Worm (Caenorhabditis elegans) whole organism, L3 larva: ENCODE results near the gene Y75B7B.2.

Experiments used
- lin-39 ChIP-seq: fragments of 150-350 bp; optimal IDR thresholded peaks from 2 replicates; lab custom pipeline; 2018; ENCODE audit warnings: missing biosample characterization, missing genetic modification reagents, missing genetic modification characterization
- nhr-43 ChIP-seq: sonication (generic microtip); optimal IDR thresholded peaks from 2 replicates; lab custom pipeline; 2016; ENCODE audit warnings: mild to moderate bottlenecking, missing genetic modification characterization, missing compliant biosample characterization; ENCODE audit not compliant: poor library complexity, severe bottlenecking
- skn-1 ChIP-seq: fragments of 150-350 bp; optimal IDR thresholded peaks from 2 replicates; lab custom pipeline; 2014; ENCODE audit warnings: missing biosample characterization, missing genetic modification characterization
- unc-62 ChIP-seq: fragments of 150-350 bp; sonication (generic microtip); optimal IDR thresholded peaks from 4 replicates; lab custom pipeline; 2014; ENCODE audit warnings: missing biosample characterization, missing genetic modification reagents, missing genetic modification characterization

Y75B7B.2 gene

DNA sequence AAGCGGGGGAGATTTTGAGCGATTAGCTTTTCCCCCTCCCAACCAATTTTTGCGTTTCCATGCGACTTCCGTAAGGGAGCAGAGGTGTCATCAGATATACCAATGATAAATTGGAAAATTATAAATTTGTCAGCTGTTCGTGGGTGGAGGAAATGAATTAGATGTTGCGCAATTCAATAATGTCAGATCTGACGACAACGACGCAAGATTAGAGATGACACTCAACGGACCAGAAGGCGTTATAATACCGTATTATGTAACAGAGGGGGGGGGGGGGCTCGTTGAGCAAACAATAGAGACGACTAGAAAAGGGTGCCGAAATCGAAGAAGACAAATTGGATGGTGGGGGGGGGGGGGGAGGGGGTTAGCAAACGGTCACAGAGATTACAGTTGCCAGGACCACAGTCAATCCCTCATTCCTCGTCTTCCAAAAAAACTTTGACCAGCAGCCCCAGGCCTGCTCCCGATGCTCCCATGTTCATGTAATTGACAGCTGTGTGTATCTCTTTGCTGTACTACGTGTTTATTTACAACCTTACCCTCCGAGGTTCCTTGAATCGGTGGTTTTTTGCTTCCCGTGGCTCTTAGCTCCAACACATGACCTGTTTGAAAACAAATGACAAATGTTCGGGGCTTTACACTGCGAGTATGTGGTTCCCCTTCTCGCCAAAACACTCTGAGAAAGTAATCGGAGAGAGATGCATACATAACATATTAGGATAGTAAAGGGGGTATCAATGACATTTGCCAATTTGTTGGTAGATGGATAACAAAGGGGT is 46.8 kb downstream of the Y75B7B.2 start:
- peak; percentile 67 for TF ChIP-seq lin-39
- TF ChIP-seq skn-1 (tag; lab: Kevin White, UChicago): no peak

DNA sequence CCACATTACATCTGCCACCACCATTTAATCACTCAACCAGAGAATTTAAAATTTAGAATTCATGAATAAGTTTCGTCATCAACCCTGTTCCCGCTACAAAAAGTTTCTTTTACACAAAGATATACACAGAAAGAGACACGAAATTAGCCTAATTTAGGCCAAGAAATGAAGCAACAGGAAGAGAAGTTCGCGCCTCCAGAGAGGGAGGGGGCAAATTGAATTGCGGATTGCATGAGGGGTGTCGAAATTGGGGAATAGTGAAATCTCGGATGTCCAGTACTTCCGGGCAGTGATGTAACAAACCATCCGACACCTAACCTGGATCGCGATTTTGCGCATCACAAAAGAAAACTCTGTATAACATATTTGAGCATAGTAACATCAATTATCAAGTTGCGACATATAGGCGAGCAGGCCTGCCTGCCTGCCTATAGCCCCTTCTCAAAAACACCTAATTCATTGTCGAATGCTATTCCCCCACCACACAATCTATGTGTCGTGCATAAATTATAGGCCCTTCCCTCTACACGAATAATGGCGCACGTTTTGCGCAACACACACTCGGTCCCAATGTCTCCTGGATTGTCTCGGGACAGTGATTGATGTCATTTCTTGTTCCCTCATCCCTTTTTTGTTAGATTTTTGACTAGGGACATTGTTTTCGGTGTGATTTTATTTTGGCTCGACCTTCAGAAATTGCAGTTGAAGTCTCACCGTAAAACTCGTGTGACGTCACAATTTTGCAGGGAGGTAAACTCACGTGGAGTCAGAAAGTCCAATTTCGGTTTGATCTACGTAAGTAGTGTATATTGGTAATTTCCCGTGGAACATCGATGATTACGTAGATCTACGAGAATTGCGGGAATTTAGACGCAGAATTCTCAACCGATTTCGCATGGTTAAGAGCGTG is 47.8 kb downstream of the Y75B7B.2 start:
- TF ChIP-seq lin-39: peak; percentile 79
- TF ChIP-seq nhr-43 (tag; lab: Kevin White, UChicago): no peak

DNA sequence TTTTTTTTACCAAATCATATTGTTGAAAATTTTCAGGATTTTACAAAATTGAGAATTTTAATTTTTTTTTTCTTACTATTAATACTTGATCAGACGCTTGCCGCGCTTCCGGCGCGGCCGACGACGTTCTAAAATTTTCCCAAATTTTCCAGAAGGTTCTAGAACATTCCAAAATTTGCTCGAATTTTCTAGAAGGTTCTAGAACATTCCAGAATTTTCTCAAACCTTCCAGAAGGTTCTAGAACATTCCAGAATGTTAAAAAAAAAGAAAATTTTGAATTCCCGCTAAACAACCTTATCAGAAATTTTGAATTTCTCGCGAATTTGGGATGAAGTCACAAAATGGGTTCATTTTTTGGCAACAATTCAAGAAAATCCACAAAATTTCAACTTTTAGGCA is 49.6 kb downstream of the Y75B7B.2 start:
- no peak for TF ChIP-seq unc-62
